Worm (Caenorhabditis elegans) whole organism, L1 larva: ENCODE data around the gene C27B7.7.

Experiments used
- C04F5.9 ChIP-seq: sonication (generic microtip); optimal IDR thresholded peaks from 2 replicates; lab custom pipeline; 2016; ENCODE audit warnings: missing genetic modification characterization, missing compliant biosample characterization
- C34B4.2 ChIP-seq: sonication (generic microtip); optimal IDR thresholded peaks from 2 replicates; lab custom pipeline; 2017; ENCODE audit warnings: mild to moderate bottlenecking, missing genetic modification characterization, missing compliant biosample characterization
- F16B12.6 ChIP-seq: fragments of 150-350 bp; optimal IDR thresholded peaks from 2 replicates; lab custom pipeline; 2014; ENCODE audit warnings: missing biosample characterization, missing genetic modification characterization
- alr-1 ChIP-seq: fragments of 200-800 bp; sonication (Bioruptor generic); optimal IDR thresholded peaks from 2 replicates; lab custom pipeline; 2018; ENCODE audit warnings: borderline replicate concordance, mild to moderate bottlenecking, missing genetic modification characterization, missing compliant biosample characterization
- aly-2 ChIP-seq: fragments of 150-350 bp; optimal IDR thresholded peaks from 2 replicates; lab custom pipeline; 2014; ENCODE audit warnings: missing biosample characterization, missing genetic modification characterization
- blmp-1 ChIP-seq: fragments of 150-350 bp; optimal IDR thresholded peaks from 2 replicates; lab custom pipeline; 2014; ENCODE audit warnings: missing biosample characterization, missing genetic modification characterization
- ceh-63 ChIP-seq: fragments of 200-800 bp; sonication (Bioruptor generic); optimal IDR thresholded peaks from 2 replicates; lab custom pipeline; 2018; ENCODE audit warnings: mild to moderate bottlenecking, missing genetic modification characterization, missing compliant biosample characterization
- ceh-8 ChIP-seq: fragments of 200-800 bp; sonication (Bioruptor generic); optimal IDR thresholded peaks from 2 replicates; lab custom pipeline; 2018; ENCODE audit warnings: mild to moderate bottlenecking, missing genetic modification characterization, moderate library complexity, missing compliant biosample characterization
- ceh-88 ChIP-seq: fragments of 200-800 bp; sonication (Bioruptor generic); IDR thresholded peaks from 2 replicates; pipeline ENCODE4 v1.3.6; 2022; ENCODE audit warnings: missing genetic modification characterization, missing compliant biosample characterization
- ceh-90 ChIP-seq: sonication (generic microtip); optimal IDR thresholded peaks from 2 replicates; lab custom pipeline; 2016; ENCODE audit warnings: missing genetic modification characterization, missing compliant biosample characterization
- ces-1 ChIP-seq: fragments of 150-350 bp; optimal IDR thresholded peaks from 2 replicates; lab custom pipeline; 2014; ENCODE audit warnings: missing biosample characterization, missing genetic modification reagents, missing genetic modification characterization
- efl-1 ChIP-seq, 4 experiments: fragments of 150-350 bp; optimal IDR thresholded peaks in 3 of 4; peaks in 1 of 4; 1 replicate in 1 of 4; 2 replicates in 3 of 4; lab custom pipeline; 2014; ENCODE audit warnings: missing biosample characterization in 2 of 4, missing genetic modification characterization in 2 of 4, missing genetic modification reagents in 2 of 4
- egl-27 ChIP-seq, 2 experiments: fragments of 150-350 bp in 1 of 2; sonication (generic microtip); optimal IDR thresholded peaks; 3 replicates each; lab custom pipeline; 2017 to 2018; ENCODE audit warnings: missing biosample characterization in 2 of 2, missing genetic modification characterization in 2 of 2, missing genetic modification reagents in 2 of 2
- elt-2 ChIP-seq: sonication (generic microtip); optimal IDR thresholded peaks from 2 replicates; lab custom pipeline; 2016; ENCODE audit warnings: missing genetic modification characterization, mild to moderate bottlenecking, inconsistent platforms, missing compliant biosample characterization, missing genetic modification reagents
- fkh-10 ChIP-seq: sonication (generic microtip); optimal IDR thresholded peaks from 2 replicates; lab custom pipeline; 2017; ENCODE audit warnings: missing biosample characterization, missing genetic modification reagents, missing genetic modification characterization
- fkh-8 ChIP-seq: sonication (generic microtip); optimal IDR thresholded peaks from 2 replicates; lab custom pipeline; 2016; ENCODE audit warnings: mild to moderate bottlenecking, missing genetic modification characterization, missing compliant biosample characterization
- fos-1 ChIP-seq: fragments of 150-350 bp; optimal IDR thresholded peaks from 2 replicates; lab custom pipeline; 2014; ENCODE audit warnings: missing biosample characterization, missing genetic modification characterization
- grh-1 ChIP-seq: fragments of 200-800 bp; sonication (Bioruptor generic); IDR thresholded peaks from 2 replicates; pipeline ENCODE4 v1.3.6; 2022; ENCODE audit warnings: missing genetic modification reagents, missing genetic modification characterization, missing compliant biosample characterization
- hlh-4 ChIP-seq: sonication (generic microtip); optimal IDR thresholded peaks from 2 replicates; lab custom pipeline; 2016; ENCODE audit warnings: mild to moderate bottlenecking, missing genetic modification characterization, missing compliant biosample characterization
- hpl-2 ChIP-seq: fragments of 150-350 bp; optimal IDR thresholded peaks from 2 replicates; lab custom pipeline; 2014; ENCODE audit warnings: missing biosample characterization, missing genetic modification reagents, missing genetic modification characterization
- irx-1 ChIP-seq: sonication (generic microtip); optimal IDR thresholded peaks from 2 replicates; lab custom pipeline; 2016; ENCODE audit warnings: missing genetic modification characterization, missing compliant biosample characterization
- isw-1 ChIP-seq: fragments of 200-800 bp; sonication (Bioruptor generic); IDR thresholded peaks from 2 replicates; pipeline ENCODE4 v1.3.6; 2022; ENCODE audit warnings: missing genetic modification characterization, missing compliant biosample characterization
- jun-1 ChIP-seq: fragments of 150-350 bp; optimal IDR thresholded peaks from 2 replicates; lab custom pipeline; 2014; ENCODE audit warnings: missing biosample characterization, missing genetic modification reagents, missing genetic modification characterization
- lin-14 ChIP-seq: fragments of 200-800 bp; sonication (Bioruptor generic); optimal IDR thresholded peaks from 2 replicates; lab custom pipeline; 2018; ENCODE audit warnings: mild to moderate bottlenecking, missing genetic modification characterization, moderate library complexity, missing compliant biosample characterization
- lin-15B ChIP-seq: fragments of 150-350 bp; sonication (generic microtip); optimal IDR thresholded peaks from 3 replicates; lab custom pipeline; 2014; ENCODE audit warnings: missing biosample characterization, missing genetic modification characterization
- lin-39 ChIP-seq: fragments of 150-350 bp; optimal IDR thresholded peaks from 2 replicates; lab custom pipeline; 2014; ENCODE audit warnings: missing biosample characterization, missing genetic modification reagents, missing genetic modification characterization
- lir-3 ChIP-seq: sonication (generic microtip); optimal IDR thresholded peaks from 2 replicates; lab custom pipeline; 2016; ENCODE audit warnings: mild to moderate bottlenecking, missing genetic modification characterization, moderate library complexity, missing compliant biosample characterization; ENCODE audit not compliant: poor library complexity
- lsy-2 ChIP-seq, 2 experiments: fragments of 150-350 bp; optimal IDR thresholded peaks; 2 replicates each; lab custom pipeline; 2014; ENCODE audit warnings: missing biosample characterization in 2 of 2, missing genetic modification characterization in 2 of 2
- mab-9 ChIP-seq: fragments of 200-800 bp; sonication (Bioruptor generic); IDR thresholded peaks from 2 replicates; pipeline ENCODE4 v1.3.6; 2022; ENCODE audit warnings: missing genetic modification reagents, missing genetic modification characterization, missing compliant biosample characterization
- nhr-11 ChIP-seq: fragments of 150-350 bp; optimal IDR thresholded peaks from 2 replicates; lab custom pipeline; 2014; ENCODE audit warnings: missing biosample characterization, missing genetic modification characterization
- nhr-19 ChIP-seq: fragments of 200-800 bp; sonication (Bioruptor generic); conservative IDR thresholded peaks from 2 replicates; pipeline ENCODE4 v1.3.6; 2022; ENCODE audit warnings: missing genetic modification characterization, missing compliant biosample characterization
- nhr-20 ChIP-seq: sonication (generic microtip); optimal IDR thresholded peaks from 2 replicates; lab custom pipeline; 2016; ENCODE audit warnings: mild to moderate bottlenecking, missing genetic modification characterization, missing compliant biosample characterization
- nhr-28 ChIP-seq: fragments of 150-350 bp; optimal IDR thresholded peaks from 2 replicates; lab custom pipeline; 2014; ENCODE audit warnings: missing biosample characterization, missing genetic modification characterization
- nhr-76 ChIP-seq: sonication (generic microtip); optimal IDR thresholded peaks from 2 replicates; lab custom pipeline; 2017; ENCODE audit warnings: missing biosample characterization, missing genetic modification characterization
- nhr-77 ChIP-seq: fragments of 150-350 bp; optimal IDR thresholded peaks from 2 replicates; lab custom pipeline; 2014; ENCODE audit warnings: missing biosample characterization, missing genetic modification characterization
- nhr-90 ChIP-seq: sonication (generic microtip); optimal IDR thresholded peaks from 2 replicates; lab custom pipeline; 2016; ENCODE audit warnings: mild to moderate bottlenecking, missing genetic modification characterization, missing compliant biosample characterization; ENCODE audit not compliant: poor library complexity
- pag-3 ChIP-seq: sonication (generic microtip); optimal IDR thresholded peaks from 2 replicates; lab custom pipeline; 2017; ENCODE audit warnings: missing genetic modification characterization, mild to moderate bottlenecking, missing compliant biosample characterization, antibody characterized with exemption, borderline replicate concordance; ENCODE audit not compliant: insufficient read depth
- pax-3 ChIP-seq: fragments of 200-800 bp; sonication (Bioruptor generic); optimal IDR thresholded peaks from 2 replicates; lab custom pipeline; 2018; ENCODE audit warnings: mild to moderate bottlenecking, missing genetic modification characterization, moderate library complexity, missing compliant biosample characterization
- pqm-1 ChIP-seq: sonication (generic microtip); optimal IDR thresholded peaks from 3 replicates; lab custom pipeline; 2017; ENCODE audit warnings: missing biosample characterization, missing genetic modification characterization
- rnt-1 ChIP-seq: sonication (generic microtip); optimal IDR thresholded peaks from 2 replicates; lab custom pipeline; 2016; ENCODE audit warnings: mild to moderate bottlenecking, missing genetic modification characterization, moderate library complexity, missing compliant biosample characterization
- snpc-4 ChIP-seq: fragments of 150-350 bp; optimal IDR thresholded peaks from 2 replicates; lab custom pipeline; 2014; ENCODE audit warnings: missing biosample characterization, missing genetic modification characterization
- sup-37 ChIP-seq: fragments of 200-800 bp; sonication (Bioruptor generic); optimal IDR thresholded peaks from 2 replicates; lab custom pipeline; 2018; ENCODE audit warnings: mild to moderate bottlenecking, missing genetic modification characterization, missing compliant biosample characterization
- swsn-7 ChIP-seq: sonication (generic microtip); optimal IDR thresholded peaks from 2 replicates; lab custom pipeline; 2016; ENCODE audit warnings: missing genetic modification characterization, missing compliant biosample characterization
- tbx-2 ChIP-seq: sonication (generic microtip); optimal IDR thresholded peaks from 2 replicates; lab custom pipeline; 2016; ENCODE audit warnings: missing genetic modification characterization, missing compliant biosample characterization
- tlp-1 ChIP-seq: fragments of 150-350 bp; optimal IDR thresholded peaks from 2 replicates; lab custom pipeline; 2014; ENCODE audit warnings: missing biosample characterization, missing genetic modification characterization
- unc-130 ChIP-seq: fragments of 150-350 bp; optimal IDR thresholded peaks from 2 replicates; lab custom pipeline; 2017; ENCODE audit warnings: missing biosample characterization, missing genetic modification characterization, inconsistent platforms
- unc-30 ChIP-seq: sonication (generic microtip); optimal IDR thresholded peaks from 2 replicates; lab custom pipeline; 2017; ENCODE audit warnings: missing biosample characterization, missing genetic modification characterization
- unc-86 ChIP-seq: sonication (generic microtip); optimal IDR thresholded peaks from 2 replicates; lab custom pipeline; 2016; ENCODE audit warnings: missing genetic modification characterization, missing compliant biosample characterization
- vab-15 ChIP-seq: sonication (generic microtip); optimal IDR thresholded peaks from 2 replicates; lab custom pipeline; 2017; ENCODE audit warnings: missing genotype, mild to moderate bottlenecking, missing genetic modification characterization, missing compliant biosample characterization
- xbp-1 ChIP-seq: sonication (generic microtip); optimal IDR thresholded peaks from 2 replicates; lab custom pipeline; 2016; ENCODE audit warnings: missing genetic modification characterization, missing compliant biosample characterization
- zag-1 ChIP-seq: fragments of 150-350 bp; optimal IDR thresholded peaks from 2 replicates; lab custom pipeline; 2014; ENCODE audit warnings: missing biosample characterization, missing genetic modification characterization
- zip-4 ChIP-seq: fragments of 200-800 bp; sonication (Bioruptor generic); optimal IDR thresholded peaks from 2 replicates; lab custom pipeline; 2018; ENCODE audit warnings: mild to moderate bottlenecking, missing genetic modification characterization, moderate library complexity, missing compliant biosample characterization
- ztf-4 ChIP-seq: fragments of 150-350 bp; optimal IDR thresholded peaks from 2 replicates; lab custom pipeline; 2014; ENCODE audit warnings: missing biosample characterization, missing genetic modification characterization

Gene C27B7.7

ce11 chrIV:8893746-8894145 lies 13.1 kb upstream of the C27B7.7 start, which contains the start of gene rad-54.L2 (continued):
- TF ChIP-seq C04F5.9 (tag; lab: Kevin White, UChicago) = no peak
- TF ChIP-seq C34B4.2 = no peak
- TF ChIP-seq unc-30 (tag; lab: Kevin White, UChicago) = no peak
- TF ChIP-seq efl-1 (optimal IDR thresholded peaks at IDR 0.05; lab: Kevin White, UChicago) = peak; percentile 54 to 65
- peak; percentile 65 to 93 for TF ChIP-seq efl-1 (GFP tag; optimal IDR thresholded peaks at IDR 0.05 in 1 of 2; lab: Kevin White, UChicago)
- no peak for TF ChIP-seq ztf-4 (tag; lab: Kevin White, UChicago)
- TF ChIP-seq tbx-2 = peak; percentile 29
- TF ChIP-seq jun-1 (tag; lab: Kevin White, UChicago) = no peak
- TF ChIP-seq nhr-28 (tag; lab: Kevin White, UChicago) = no peak
- TF ChIP-seq zip-4 = peak; percentile 39
- no peak for TF ChIP-seq lin-39 (tag; lab: Kevin White, UChicago)
- TF ChIP-seq fkh-10 (GFP tag; lab: Kevin White, UChicago) = no peak
- TF ChIP-seq snpc-4 = peak; percentile 19
- TF ChIP-seq fkh-8 (tag; lab: Kevin White, UChicago) = peak; percentile 79
- TF ChIP-seq nhr-19 (GFP tag; lab: Robert Waterston, UW) = no peak
- no peak for TF ChIP-seq tlp-1 (tag; lab: Kevin White, UChicago)
- no peak for TF ChIP-seq lir-3
- TF ChIP-seq isw-1 (GFP tag; lab: Robert Waterston, UW) = no peak
- TF ChIP-seq elt-2 (tag; lab: Kevin White, UChicago) = no peak
- TF ChIP-seq lsy-2 (tag; optimal IDR thresholded peaks at IDR 0.05; lab: Kevin White, UChicago) = peak; percentile 41 to 76
- peak; percentile 10 for TF ChIP-seq nhr-77 (tag; lab: Kevin White, UChicago)
- no peak for TF ChIP-seq grh-1 (GFP tag; lab: Robert Waterston, UW)
- TF ChIP-seq unc-130 = no peak
- TF ChIP-seq pqm-1 (tag; lab: Kevin White, UChicago) = no peak
- TF ChIP-seq alr-1 (tag; lab: Kevin White, UChicago) = no peak
- no peak for TF ChIP-seq pax-3 (tag; lab: Kevin White, UChicago)
- no peak for TF ChIP-seq rnt-1 (tag; lab: Kevin White, UChicago)
- peak; percentile 5 for TF ChIP-seq fos-1 (tag; lab: Kevin White, UChicago)
- TF ChIP-seq nhr-20 = peak; percentile 61
- no peak for TF ChIP-seq nhr-76 (tag; lab: Kevin White, UChicago)
- TF ChIP-seq unc-86 (tag; lab: Kevin White, UChicago) = no peak
- TF ChIP-seq xbp-1 (tag; lab: Kevin White, UChicago) = peak; percentile 8
- no peak for TF ChIP-seq sup-37 (GFP tag; lab: Kevin White, UChicago)
- peak; percentile 35 for TF ChIP-seq lin-15B (tag; lab: Kevin White, UChicago)
- no peak for TF ChIP-seq aly-2 (tag; lab: Kevin White, UChicago)
- TF ChIP-seq ceh-90 (tag; lab: Kevin White, UChicago) = no peak
- TF ChIP-seq vab-15 (tag; lab: Kevin White, UChicago) = no peak
- no peak for TF ChIP-seq zag-1 (tag; lab: Kevin White, UChicago)
- TF ChIP-seq swsn-7 (tag; lab: Kevin White, UChicago) = peak; percentile 25
- no peak for TF ChIP-seq hlh-4 (tag; lab: Kevin White, UChicago)
- TF ChIP-seq ceh-88 (GFP tag; lab: Robert Waterston, UW) = no peak
- no peak for TF ChIP-seq ceh-8 (GFP tag; lab: Kevin White, UChicago)
- peak; percentile 12 for TF ChIP-seq F16B12.6 (tag; lab: Kevin White, UChicago)
- TF ChIP-seq ces-1 (GFP tag; lab: Kevin White, UChicago) = no peak
- TF ChIP-seq nhr-90 (tag; lab: Kevin White, UChicago) = peak; percentile 23
- peak; percentile 76 for TF ChIP-seq lin-14 (GFP tag; lab: Kevin White, UChicago)
- no peak for TF ChIP-seq egl-27 (tag; optimal IDR thresholded peaks at IDR 0.05; lab: Kevin White, UChicago)
- TF ChIP-seq mab-9 (GFP tag; lab: Robert Waterston, UW) = no peak
- no peak for TF ChIP-seq nhr-11 (tag; lab: Kevin White, UChicago)
- no peak for TF ChIP-seq hpl-2 (GFP tag; lab: Kevin White, UChicago)
- no peak for TF ChIP-seq pag-3
- peak; percentile 13 for TF ChIP-seq irx-1 (tag; lab: Kevin White, UChicago)
- TF ChIP-seq ceh-63 (GFP tag; lab: Kevin White, UChicago) = no peak
- TF ChIP-seq blmp-1 (tag; lab: Kevin White, UChicago) = peak; percentile 17
